Worm (Caenorhabditis elegans) whole organism, late embryonic: ENCODE data around the gene C33G3.6.

ENCODE experiments used
- C38D4.7 ChIP-seq: fragments of 200-800 bp; sonication (Bioruptor generic); optimal IDR thresholded peaks from 2 replicates; lab custom pipeline; 2018; ENCODE audit warnings: mild to moderate bottlenecking, missing genetic modification characterization, moderate library complexity, missing compliant biosample characterization
- F13H6.1 ChIP-seq: sonication (generic microtip); optimal IDR thresholded peaks from 2 replicates; lab custom pipeline; 2016; ENCODE audit warnings: missing genetic modification characterization, missing compliant biosample characterization
- K02D7.2 ChIP-seq: sonication (generic microtip); optimal IDR thresholded peaks from 2 replicates; lab custom pipeline; 2017; ENCODE audit warnings: mild to moderate bottlenecking, missing genetic modification characterization, missing compliant biosample characterization
- K09A11.1 ChIP-seq: sonication (generic microtip); optimal IDR thresholded peaks from 2 replicates; lab custom pipeline; 2017; ENCODE audit warnings: antibody characterized with exemption, mild to moderate bottlenecking, missing genetic modification characterization, missing compliant biosample characterization; ENCODE audit not compliant: insufficient read depth
- Y22D7AL.16 ChIP-seq: sonication (generic microtip); optimal IDR thresholded peaks from 2 replicates; lab custom pipeline; 2016; ENCODE audit warnings: missing genetic modification characterization, missing compliant biosample characterization
- ahr-1 ChIP-seq: sonication (generic microtip); optimal IDR thresholded peaks from 2 replicates; lab custom pipeline; 2016; ENCODE audit warnings: missing genetic modification characterization, missing compliant biosample characterization
- ama-1 ChIP-seq: fragments of 150-350 bp; optimal IDR thresholded peaks from 2 replicates; lab custom pipeline; 2014
- ceh-14 ChIP-seq: sonication (generic microtip); optimal IDR thresholded peaks from 2 replicates; lab custom pipeline; 2016; ENCODE audit warnings: missing genotype, missing genetic modification characterization, missing compliant biosample characterization
- ceh-18 ChIP-seq: sonication (generic microtip); optimal IDR thresholded peaks from 2 replicates; lab custom pipeline; 2016; ENCODE audit warnings: missing genetic modification characterization, missing compliant biosample characterization
- ceh-19 ChIP-seq: fragments of 200-800 bp; sonication (Bioruptor generic); optimal IDR thresholded peaks from 2 replicates; lab custom pipeline; 2018; ENCODE audit warnings: mild to moderate bottlenecking, missing genetic modification characterization, missing compliant biosample characterization
- ceh-24 ChIP-seq: sonication (generic microtip); optimal IDR thresholded peaks from 2 replicates; lab custom pipeline; 2016; ENCODE audit warnings: mild to moderate bottlenecking, missing genetic modification characterization, missing compliant biosample characterization
- ceh-30 ChIP-seq: fragments of 150-350 bp; optimal IDR thresholded peaks from 2 replicates; lab custom pipeline; 2014; ENCODE audit warnings: missing biosample characterization, missing genetic modification characterization
- ceh-31 ChIP-seq: sonication (generic microtip); optimal IDR thresholded peaks from 2 replicates; lab custom pipeline; 2016; ENCODE audit warnings: missing genetic modification characterization, missing compliant biosample characterization
- ceh-48 ChIP-seq: sonication (generic microtip); optimal IDR thresholded peaks from 2 replicates; lab custom pipeline; 2016; ENCODE audit warnings: missing genetic modification characterization, inconsistent platforms, missing compliant biosample characterization
- ceh-6 ChIP-seq: fragments of 200-800 bp; sonication (Bioruptor generic); optimal IDR thresholded peaks from 2 replicates; lab custom pipeline; 2018; ENCODE audit warnings: mild to moderate bottlenecking, missing genetic modification characterization, missing compliant biosample characterization
- ceh-9 ChIP-seq: sonication (generic microtip); optimal IDR thresholded peaks from 2 replicates; lab custom pipeline; 2016; ENCODE audit warnings: mild to moderate bottlenecking, missing genetic modification characterization, inconsistent platforms, missing compliant biosample characterization
- che-1 ChIP-seq: sonication (generic microtip); optimal IDR thresholded peaks from 2 replicates; lab custom pipeline; 2016; ENCODE audit warnings: mild to moderate bottlenecking, missing genetic modification characterization, missing compliant biosample characterization
- dve-1 ChIP-seq: sonication (generic microtip); optimal IDR thresholded peaks from 2 replicates; lab custom pipeline; 2017; ENCODE audit warnings: antibody characterized with exemption, mild to moderate bottlenecking, missing genetic modification characterization, missing compliant biosample characterization
- elt-4 ChIP-seq: sonication (generic microtip); optimal IDR thresholded peaks from 2 replicates; lab custom pipeline; 2016; ENCODE audit warnings: missing genetic modification characterization, missing compliant biosample characterization
- ets-4 ChIP-seq: sonication (generic microtip); optimal IDR thresholded peaks from 2 replicates; lab custom pipeline; 2016; ENCODE audit warnings: missing genetic modification characterization, missing compliant biosample characterization
- fkh-10 ChIP-seq: fragments of 150-350 bp; optimal IDR thresholded peaks from 2 replicates; lab custom pipeline; 2014; ENCODE audit warnings: missing biosample characterization, missing genetic modification reagents, missing genetic modification characterization
- fkh-6 ChIP-seq: sonication (generic microtip); optimal IDR thresholded peaks from 2 replicates; lab custom pipeline; 2016; ENCODE audit warnings: missing genetic modification characterization, missing compliant biosample characterization
- hlh-13 ChIP-seq: fragments of 200-800 bp; sonication (Bioruptor generic); optimal IDR thresholded peaks from 2 replicates; lab custom pipeline; 2018; ENCODE audit warnings: mild to moderate bottlenecking, missing genetic modification characterization, missing compliant biosample characterization
- hlh-15 ChIP-seq: sonication (generic microtip); optimal IDR thresholded peaks from 2 replicates; lab custom pipeline; 2016; ENCODE audit warnings: missing genetic modification characterization, missing compliant biosample characterization
- hlh-30 ChIP-seq: sonication (generic microtip); optimal IDR thresholded peaks from 2 replicates; lab custom pipeline; 2017; ENCODE audit warnings: antibody characterized with exemption, missing genetic modification characterization, missing compliant biosample characterization; ENCODE audit not compliant: insufficient read depth
- hlh-6 ChIP-seq: sonication (generic microtip); optimal IDR thresholded peaks from 2 replicates; lab custom pipeline; 2016; ENCODE audit warnings: missing genotype, missing genetic modification characterization, missing compliant biosample characterization
- lim-6 ChIP-seq: sonication (generic microtip); optimal IDR thresholded peaks from 2 replicates; lab custom pipeline; 2016; ENCODE audit warnings: missing genetic modification characterization, missing compliant biosample characterization
- lin-11 ChIP-seq: fragments of 200-800 bp; sonication (Bioruptor generic); optimal IDR thresholded peaks from 2 replicates; lab custom pipeline; 2018; ENCODE audit warnings: mild to moderate bottlenecking, missing genetic modification characterization, missing compliant biosample characterization
- madf-2 ChIP-seq: sonication (generic microtip); optimal IDR thresholded peaks from 2 replicates; lab custom pipeline; 2017; ENCODE audit warnings: missing genetic modification characterization, missing compliant biosample characterization
- mec-3 ChIP-seq: sonication (generic microtip); optimal IDR thresholded peaks from 2 replicates; lab custom pipeline; 2016; ENCODE audit warnings: borderline replicate concordance, missing genetic modification characterization, missing compliant biosample characterization
- nfya-1 ChIP-seq: sonication (generic microtip); optimal IDR thresholded peaks from 2 replicates; lab custom pipeline; 2017; ENCODE audit warnings: missing genetic modification characterization, mild to moderate bottlenecking, missing compliant biosample characterization, antibody characterized with exemption, moderate library complexity
- nhr-232 ChIP-seq: sonication (generic microtip); optimal IDR thresholded peaks from 2 replicates; lab custom pipeline; 2016; ENCODE audit warnings: missing genetic modification characterization, missing compliant biosample characterization
- npax-4 ChIP-seq: sonication (generic microtip); optimal IDR thresholded peaks from 2 replicates; lab custom pipeline; 2016; ENCODE audit warnings: missing genetic modification characterization, missing compliant biosample characterization
- odd-2 ChIP-seq: sonication (generic microtip); optimal IDR thresholded peaks from 2 replicates; lab custom pipeline; 2017; ENCODE audit warnings: antibody characterized with exemption, mild to moderate bottlenecking, missing genetic modification characterization, missing compliant biosample characterization
- pag-3 ChIP-seq: sonication (generic microtip); optimal IDR thresholded peaks from 2 replicates; lab custom pipeline; 2016; ENCODE audit warnings: missing compliant biosample characterization, missing genetic modification characterization, borderline replicate concordance
- pat-9 ChIP-seq: fragments of 200-800 bp; sonication (Bioruptor generic); optimal IDR thresholded peaks from 2 replicates; lab custom pipeline; 2018; ENCODE audit warnings: mild to moderate bottlenecking, missing genetic modification characterization, moderate library complexity, missing compliant biosample characterization
- pha-2 ChIP-seq: sonication (generic microtip); optimal IDR thresholded peaks from 2 replicates; lab custom pipeline; 2017; ENCODE audit warnings: mild to moderate bottlenecking, missing genetic modification characterization, missing compliant biosample characterization
- pha-4 ChIP-seq: fragments of 150-350 bp; optimal IDR thresholded peaks from 2 replicates; lab custom pipeline; 2018; ENCODE audit warnings: missing biosample characterization, missing genetic modification reagents, missing genetic modification characterization
- pqm-1 ChIP-seq: sonication (generic microtip); optimal IDR thresholded peaks from 2 replicates; lab custom pipeline; 2016; ENCODE audit warnings: missing genetic modification characterization, missing compliant biosample characterization
- pros-1 ChIP-seq: fragments of 150-350 bp; optimal IDR thresholded peaks from 2 replicates; lab custom pipeline; 2014; ENCODE audit warnings: missing biosample characterization, missing genetic modification reagents, missing genetic modification characterization
- ref-2 ChIP-seq: sonication (generic microtip); optimal IDR thresholded peaks from 2 replicates; lab custom pipeline; 2016; ENCODE audit warnings: missing genetic modification characterization, missing compliant biosample characterization
- rnt-1 ChIP-seq: sonication (generic microtip); optimal IDR thresholded peaks from 2 replicates; lab custom pipeline; 2016; ENCODE audit warnings: missing genetic modification characterization, missing compliant biosample characterization
- sdc-2 ChIP-seq: sonication (generic microtip); optimal IDR thresholded peaks from 2 replicates; lab custom pipeline; 2016; ENCODE audit warnings: missing genotype, missing genetic modification characterization, missing compliant biosample characterization
- sox-2 ChIP-seq: fragments of 200-800 bp; sonication (Bioruptor generic); IDR thresholded peaks from 2 replicates; pipeline ENCODE4 v1.3.6; 2022; ENCODE audit warnings: missing genetic modification reagents, missing genetic modification characterization, missing compliant biosample characterization
- sox-4 ChIP-seq: sonication (generic microtip); optimal IDR thresholded peaks from 2 replicates; lab custom pipeline; 2017; ENCODE audit warnings: mild to moderate bottlenecking, missing genetic modification characterization, inconsistent platforms, missing compliant biosample characterization
- syd-9 ChIP-seq: sonication (generic microtip); optimal IDR thresholded peaks from 2 replicates; lab custom pipeline; 2016; ENCODE audit warnings: mild to moderate bottlenecking, missing genetic modification characterization, moderate library complexity, missing compliant biosample characterization
- tbx-7 ChIP-seq: sonication (generic microtip); optimal IDR thresholded peaks from 2 replicates; lab custom pipeline; 2016; ENCODE audit warnings: missing genotype, missing genetic modification characterization, missing compliant biosample characterization
- unc-3 ChIP-seq, 2 experiments: fragments of 200-800 bp in 1 of 2; sonication (Bioruptor generic) in 1 of 2; sonication (generic microtip) in 1 of 2; conservative IDR thresholded peaks in 1 of 2; optimal IDR thresholded peaks in 1 of 2; 2 replicates each; pipeline versions ENCODE4 v1.3.6 to Lab custom; 2016 to 2022; ENCODE audit warnings: missing compliant biosample characterization in 2 of 2, missing genetic modification characterization in 2 of 2, missing genetic modification reagents in 1 of 2
- unc-42 ChIP-seq: sonication (generic microtip); optimal IDR thresholded peaks from 2 replicates; lab custom pipeline; 2016; ENCODE audit warnings: missing genotype, missing genetic modification characterization, missing compliant biosample characterization
- unc-55 ChIP-seq: sonication (generic microtip); optimal IDR thresholded peaks from 2 replicates; lab custom pipeline; 2017; ENCODE audit warnings: missing biosample characterization, missing genetic modification reagents, missing genetic modification characterization
- unc-86 ChIP-seq: sonication (generic microtip); optimal IDR thresholded peaks from 2 replicates; lab custom pipeline; 2016; ENCODE audit warnings: missing genetic modification characterization, missing compliant biosample characterization
- ztf-16 ChIP-seq: sonication (generic microtip); optimal IDR thresholded peaks from 2 replicates; lab custom pipeline; 2017; ENCODE audit warnings: missing genetic modification characterization, missing compliant biosample characterization

The C33G3.6 gene

DNA sequence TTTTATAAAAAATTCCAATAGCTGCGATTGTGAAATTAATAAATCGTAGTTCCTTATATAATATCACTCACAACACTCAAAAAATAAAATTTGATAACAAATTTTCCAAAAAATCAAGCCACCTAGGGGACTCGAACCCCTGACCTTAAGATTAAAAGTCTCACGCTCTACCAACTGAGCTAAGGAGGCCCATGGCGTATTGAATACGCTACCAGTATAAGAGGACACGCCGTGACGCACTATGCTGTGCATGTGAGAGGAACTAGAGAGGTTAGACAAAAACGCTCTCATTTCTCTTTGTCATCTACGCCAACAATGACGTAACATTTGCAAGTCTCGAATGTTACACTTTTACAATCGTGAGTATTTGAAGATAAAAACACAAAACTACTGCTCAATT is 20.3 kb downstream of the C33G3.6 start:
- TF ChIP-seq C38D4.7 (GFP tag; lab: Kevin White, UChicago) (peak; percentile 90), ceh-14 (tag; lab: Kevin White, UChicago) (peak; percentile 90), hlh-13 (GFP tag; lab: Kevin White, UChicago) (peak; percentile 81), npax-4 (tag; lab: Kevin White, UChicago) (peak; percentile 87), sdc-2 (tag; lab: Kevin White, UChicago) (peak; percentile 91), F13H6.1 (tag; lab: Kevin White, UChicago) (peak; percentile 91), Y22D7AL.16 (tag; lab: Kevin White, UChicago) (peak; percentile 88), syd-9 (peak; percentile 91), hlh-30 (tag; lab: Kevin White, UChicago) (peak; percentile 81), ztf-16 (tag; lab: Kevin White, UChicago) (peak; percentile 89), nfya-1 (tag; lab: Kevin White, UChicago) (peak; percentile 81), nhr-232 (peak; percentile 91), mec-3 (tag; lab: Kevin White, UChicago) (peak; percentile 40), ceh-24 (peak; percentile 77), ets-4 (peak; percentile 46), odd-2 (tag; lab: Kevin White, UChicago) (peak; percentile 65), lim-6 (peak; percentile 88), K02D7.2 (tag; lab: Kevin White, UChicago) (peak; percentile 87), sox-2 (GFP tag; lab: Robert Waterston, UW) (peak; percentile 94), dve-1 (tag; lab: Kevin White, UChicago) (peak; percentile 91), unc-3 (GFP tag; conservative IDR thresholded peaks at IDR 0.05; lab: Robert Waterston, UW) (peak; percentile 94), unc-3 (tag; optimal IDR thresholded peaks at IDR 0.05; lab: Kevin White, UChicago) (peak; percentile 91), sox-4 (tag; lab: Kevin White, UChicago) (peak; percentile 90), ceh-19 (GFP tag; lab: Kevin White, UChicago) (peak; percentile 94), tbx-7 (tag; lab: Kevin White, UChicago) (peak; percentile 67), pros-1 (tag; lab: Kevin White, UChicago) (peak; percentile 50), unc-42 (tag; lab: Kevin White, UChicago) (peak; percentile 73), unc-55 (peak; percentile 29), hlh-6 (tag; lab: Kevin White, UChicago) (peak; percentile 96), ahr-1 (peak; percentile 87), hlh-15 (tag; lab: Kevin White, UChicago) (peak; percentile 78), pha-2 (tag; lab: Kevin White, UChicago) (peak; percentile 93), fkh-6 (peak; percentile 91), ceh-9 (tag; lab: Kevin White, UChicago) (peak; percentile 94), fkh-10 (peak; percentile 77), ama-1 (lab: Kevin White, UChicago) (peak; percentile 61), ceh-6 (GFP tag; lab: Kevin White, UChicago) (peak; percentile 91), ceh-31 (tag; lab: Kevin White, UChicago) (peak; percentile 89), pha-4 (tag; lab: Kevin White, UChicago) (no peak), pat-9 (peak; percentile 95), ceh-30 (tag; lab: Kevin White, UChicago) (peak; percentile 57), ceh-48 (tag; lab: Kevin White, UChicago) (peak; percentile 85), elt-4 (no peak), ref-2 (peak; percentile 93), rnt-1 (tag; lab: Kevin White, UChicago) (peak; percentile 96), pag-3 (tag; lab: Kevin White, UChicago) (peak; percentile 89), pqm-1 (tag; lab: Kevin White, UChicago) (peak; percentile 90), unc-86 (peak; percentile 90), che-1 (peak; percentile 92), K09A11.1 (tag; lab: Kevin White, UChicago) (peak; percentile 86), ceh-18 (tag; lab: Kevin White, UChicago) (peak; percentile 94), lin-11 (peak; percentile 91), madf-2 (tag; lab: Kevin White, UChicago) (peak; percentile 95)
